Worm (Caenorhabditis elegans): Measurements from ENCODE around the gene clc-10.

clc-10 gene

DNA sequence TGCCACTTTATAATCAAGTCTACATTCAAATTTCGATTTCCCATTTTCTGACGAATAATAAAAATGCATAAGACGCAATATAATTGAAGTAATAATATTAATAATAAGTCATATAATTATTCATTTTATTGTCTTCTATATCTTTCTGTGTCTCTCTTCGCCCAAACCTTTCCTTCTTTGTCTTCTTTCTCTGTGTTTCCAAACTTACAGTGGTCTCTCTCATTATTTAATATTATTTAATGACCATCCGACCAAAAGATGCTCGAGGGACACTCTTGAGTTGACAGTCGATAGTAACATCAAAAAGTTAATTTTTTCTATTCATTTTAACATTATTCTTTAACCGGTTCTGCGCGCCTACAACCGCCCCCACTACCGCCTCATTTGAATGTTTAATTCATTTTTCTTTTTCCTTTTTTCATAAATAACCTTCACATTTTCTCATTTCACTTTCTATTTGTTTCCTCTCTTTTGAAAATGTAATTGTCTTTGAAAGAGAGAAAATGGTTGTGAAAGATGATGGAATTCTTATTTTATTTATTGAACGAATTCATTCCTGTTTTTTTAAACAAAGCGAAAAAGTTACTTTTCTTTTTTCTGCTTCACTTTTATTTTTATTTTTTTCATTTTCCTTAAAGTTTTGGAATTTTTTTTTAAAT, 16.9 kb downstream of the clc-10 start:
- TF ChIP-seq mls-2 (tag; optimal IDR thresholded peaks at IDR 0.05) (no peak), ceh-43 (GFP tag; optimal IDR thresholded peaks at IDR 0.05) (no peak), blmp-1 (tag; optimal IDR thresholded peaks at IDR 0.05) (peak; percentile 1), lin-13 (tag; optimal IDR thresholded peaks at IDR 0.05) (no peak), nhr-237 (tag; optimal IDR thresholded peaks at IDR 0.05) (peak; percentile 4), unc-39 (tag; optimal IDR thresholded peaks at IDR 0.05) (no peak), cnd-1 (tag; optimal IDR thresholded peaks at IDR 0.05) (no peak), hlh-1 (tag; optimal IDR thresholded peaks at IDR 0.05) (no peak), ceh-39 (tag; optimal IDR thresholded peaks at IDR 0.05) (no peak), ces-1 (GFP tag; optimal IDR thresholded peaks at IDR 0.05) (peak; percentile 91)

DNA sequence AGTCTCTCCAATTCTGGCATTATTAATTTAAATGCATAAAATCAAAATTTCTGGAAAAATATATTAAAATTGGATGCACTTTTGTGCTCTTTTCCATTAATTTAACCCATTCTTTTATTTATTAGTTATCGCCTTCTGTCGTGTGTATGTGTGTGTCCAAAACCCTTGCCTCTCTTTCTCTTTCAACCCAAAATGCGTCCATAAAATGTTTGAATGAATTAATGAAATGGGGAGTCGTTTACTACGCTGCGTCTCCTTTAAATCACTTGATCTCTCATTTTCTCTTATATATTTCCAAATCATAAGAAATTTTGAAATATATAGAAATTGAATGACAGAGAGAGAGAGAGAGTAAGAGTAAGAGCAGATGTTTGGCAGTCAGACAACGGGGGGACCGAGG, 21.1 kb downstream of the clc-10 start:
- TF ChIP-seq blmp-1 (tag; optimal IDR thresholded peaks at IDR 0.05) (no peak), nhr-76 (tag; optimal IDR thresholded peaks at IDR 0.05) (no peak), mab-5 (tag; optimal IDR thresholded peaks at IDR 0.05) (peak; percentile 11), lin-13 (tag; optimal IDR thresholded peaks at IDR 0.05) (no peak), ces-1 (GFP tag; optimal IDR thresholded peaks at IDR 0.05) (peak; percentile 91)

DNA sequence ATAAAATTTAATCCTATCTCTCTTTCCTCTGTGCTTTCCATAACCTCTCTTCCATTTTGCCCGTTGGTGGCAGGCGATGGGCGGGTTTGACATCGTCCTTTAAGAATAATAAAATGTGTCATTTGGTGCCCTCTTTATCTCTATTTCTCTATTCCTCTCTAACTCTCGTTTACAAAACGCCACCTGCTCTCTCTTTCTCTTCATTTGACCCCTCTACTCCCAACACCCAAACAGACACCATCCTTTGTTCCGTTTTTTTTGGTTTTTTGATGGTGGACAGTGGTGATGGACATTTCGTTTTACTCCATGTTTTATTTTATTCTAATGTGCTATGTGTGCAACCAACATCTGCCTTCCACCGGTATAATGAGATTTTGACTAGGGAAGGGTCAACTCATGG, 22.0 kb downstream of the clc-10 start:
- TF ChIP-seq hlh-1 (tag; optimal IDR thresholded peaks at IDR 0.05) (peak; percentile 94), unc-62 (GFP tag; optimal IDR thresholded peaks at IDR 0.05) (peak; percentile 68), elt-3 (tag; optimal IDR thresholded peaks at IDR 0.05) (no peak), elt-1 (tag; optimal IDR thresholded peaks at IDR 0.05; ENCODE audit: borderline replicate concordance, insufficient read depth) (no peak), sem-2 (GFP tag; optimal IDR thresholded peaks at IDR 0.05) (no peak), lin-32 (GFP tag; optimal IDR thresholded peaks at IDR 0.05) (peak; percentile 41), unc-39 (tag; optimal IDR thresholded peaks at IDR 0.05) (no peak), cnd-1 (tag; optimal IDR thresholded peaks at IDR 0.05) (peak; percentile 44), nhr-2 (tag; optimal IDR thresholded peaks at IDR 0.05) (peak; percentile 33), ces-1 (GFP tag; optimal IDR thresholded peaks at IDR 0.05) (peak; percentile 31), flh-1 (GFP tag; optimal IDR thresholded peaks at IDR 0.05) (no peak), blmp-1 (tag; optimal IDR thresholded peaks at IDR 0.05) (no peak), M03D4.4 (tag; optimal IDR thresholded peaks at IDR 0.05) (peak; percentile 41), pha-4 (tag; optimal IDR thresholded peaks at IDR 0.05) (no peak), ceh-83 (GFP tag; optimal IDR thresholded peaks at IDR 0.05) (no peak)

DNA sequence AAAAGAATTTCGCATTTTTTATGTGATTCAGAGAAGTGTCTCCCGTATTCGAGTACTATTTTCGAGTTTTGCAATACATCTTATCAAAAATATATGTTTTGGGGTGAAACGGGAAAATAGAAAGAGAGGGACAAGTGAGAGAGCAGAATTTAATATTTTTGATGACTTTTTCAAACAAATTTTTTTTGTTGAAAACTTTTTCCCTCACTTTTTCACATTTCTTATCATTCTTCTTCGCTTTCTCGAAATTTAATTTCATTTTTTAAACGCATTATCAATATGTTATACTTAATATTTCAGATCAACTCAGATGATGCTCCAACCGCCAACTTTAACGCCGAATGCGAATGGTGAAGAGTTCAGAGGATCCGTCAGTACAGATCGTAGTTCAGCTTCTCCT, 23.4 kb downstream of the clc-10 start, which contains the start of gene attf-4:
Gene attf-4, plus strand, starts transcription at position 301 of the 400 bp plus-strand sequence.
- TF ChIP-seq unc-120 (tag; optimal IDR thresholded peaks at IDR 0.05; ENCODE audit: poor library complexity, severe bottlenecking): no peak
- TF ChIP-seq drap-1 (GFP tag; optimal IDR thresholded peaks at IDR 0.05): no peak
- TF ChIP-seq bed-3 (GFP tag; optimal IDR thresholded peaks at IDR 0.05): no peak
- no peak for TF ChIP-seq tbx-8 (GFP tag; optimal IDR thresholded peaks at IDR 0.05)
- TF ChIP-seq ces-1 (GFP tag; optimal IDR thresholded peaks at IDR 0.05): no peak
- TF ChIP-seq ceh-43 (GFP tag; optimal IDR thresholded peaks at IDR 0.05): no peak
- no peak for TF ChIP-seq mep-1 (tag; optimal IDR thresholded peaks at IDR 0.05)
- no peak for TF ChIP-seq snpc-4 (tag; optimal IDR thresholded peaks at IDR 0.05)
- no peak for TF ChIP-seq lin-32 (GFP tag; optimal IDR thresholded peaks at IDR 0.05)
- TF ChIP-seq nhr-2 (tag; optimal IDR thresholded peaks at IDR 0.05): no peak
- no peak for TF ChIP-seq elt-3 (tag; optimal IDR thresholded peaks at IDR 0.05)
- TF ChIP-seq lsy-2 (tag; optimal IDR thresholded peaks at IDR 0.05): no peak

DNA sequence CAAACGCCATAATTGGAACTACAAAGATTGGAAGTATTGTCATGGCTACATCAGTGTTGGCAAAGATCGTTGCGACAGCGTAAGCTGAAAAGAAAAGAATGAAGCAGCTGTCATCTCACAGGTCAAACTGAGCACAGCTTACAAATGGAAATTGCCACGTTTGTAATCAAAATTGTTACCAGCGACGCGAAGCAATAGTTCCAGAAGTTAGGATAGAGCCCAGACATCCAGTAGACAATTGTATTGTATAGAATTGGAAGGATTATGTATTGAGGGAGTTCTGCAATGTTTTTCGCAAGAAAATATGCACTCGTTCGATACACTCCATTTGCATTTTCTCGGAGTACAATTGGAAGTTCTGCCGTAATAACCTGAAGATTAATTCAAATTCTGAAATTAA, 28.4 kb downstream of the clc-10 start:
- TF ChIP-seq mab-5 (tag; optimal IDR thresholded peaks at IDR 0.05) (no peak), M03D4.4 (tag; optimal IDR thresholded peaks at IDR 0.05) (no peak), nhr-12 (tag; optimal IDR thresholded peaks at IDR 0.05) (no peak)

Measured in whole organism, mixed stage, embryonic.